Fruit fly (Drosophila melanogaster): Measurements from ENCODE around the gene ATPsyndelta.

The ATPsyndelta gene

DNA sequence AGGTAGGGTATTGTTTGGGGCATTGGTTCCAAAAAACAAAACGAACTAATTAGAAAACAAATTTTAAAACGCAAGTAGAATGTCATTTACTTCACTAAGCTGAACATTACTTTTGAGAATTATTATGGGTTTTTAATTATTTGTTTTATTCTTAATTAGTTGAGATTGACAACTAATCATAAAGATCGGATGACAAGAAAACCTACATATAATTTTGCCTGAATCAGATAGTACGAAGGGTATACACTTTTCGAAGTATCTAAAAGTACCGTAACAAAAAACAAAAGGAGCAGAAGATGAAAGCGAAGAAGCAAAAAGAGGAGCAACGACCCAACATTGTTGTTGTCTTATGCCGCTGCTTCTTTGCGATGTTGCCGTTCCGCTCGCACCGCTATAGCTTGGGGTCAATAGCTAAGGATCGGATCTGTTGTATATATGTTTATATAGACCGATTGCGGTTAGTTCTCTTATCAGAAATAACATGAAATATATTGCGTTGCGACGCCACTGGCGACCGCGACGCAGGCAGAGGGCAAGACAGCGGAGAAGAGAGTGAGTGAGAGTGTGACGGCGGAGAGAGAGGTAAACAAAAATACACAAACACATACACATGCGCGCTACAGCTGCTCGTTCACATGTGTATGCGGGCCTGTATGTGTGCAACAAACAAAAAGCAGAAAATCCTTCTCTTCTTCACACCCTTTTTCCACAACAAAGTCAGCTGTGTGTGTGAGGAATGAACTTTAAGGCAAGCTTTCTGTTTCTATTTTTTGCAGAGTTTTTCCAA is 1.4 kb upstream of the ATPsyndelta start (continued):
- peak; percentile 67 for TF ChIP-seq CG18599 (GFP tag; optimal IDR thresholded peaks at IDR 0.05)
- peak; percentile 56 for TF ChIP-seq CG10267 (tag; optimal IDR thresholded peaks at IDR 0.05)
- no peak for TF ChIP-seq CG8478 (optimal IDR thresholded peaks at IDR 0.05)
- no peak for TF ChIP-seq CG6272 (GFP tag; IDR thresholded peaks at IDR 0.05)
- peak; percentile 48; the same call in 1 of the 2 replicates for TF ChIP-seq CG9932 (GFP tag; IDR thresholded peaks at IDR 0.05)
- no peak for TF ChIP-seq danr (GFP tag; IDR thresholded peaks at IDR 0.05)
- TF ChIP-seq NFAT (GFP tag; IDR thresholded peaks at IDR 0.05): no peak
- TF ChIP-seq disco-r (GFP tag; optimal IDR thresholded peaks at IDR 0.05): peak; percentile 31
- peak; percentile 2 for TF ChIP-seq CG9609 (GFP tag; optimal IDR thresholded peaks at IDR 0.05)
- TF ChIP-seq CG17612 (GFP tag; IDR thresholded peaks at IDR 0.05): no peak
- peak; percentile 63 for TF ChIP-seq CG18619 (GFP tag; optimal IDR thresholded peaks at IDR 0.05)
- no peak for TF ChIP-seq slou (GFP tag; optimal IDR thresholded peaks at IDR 0.05)
- TF ChIP-seq Spps (tag; optimal IDR thresholded peaks at IDR 0.05): peak; percentile 24
- no peak for TF ChIP-seq dati (GFP tag; IDR thresholded peaks at IDR 0.05)
- no peak for TF ChIP-seq repo (GFP tag; optimal IDR thresholded peaks at IDR 0.05)
- TF ChIP-seq D19A (tag; optimal IDR thresholded peaks at IDR 0.05): peak; percentile 99
- TF ChIP-seq tup (GFP tag; optimal IDR thresholded peaks at IDR 0.05): no peak
- no peak for TF ChIP-seq NK7.1 (GFP tag; optimal IDR thresholded peaks at IDR 0.05)
- peak; percentile 66 for TF ChIP-seq CG31441 (GFP tag; IDR thresholded peaks at IDR 0.05)
- peak; percentile 11 for TF ChIP-seq pb (GFP tag; optimal IDR thresholded peaks at IDR 0.05)
- TF ChIP-seq tio (GFP tag; optimal IDR thresholded peaks at IDR 0.05): peak; percentile 54
- TF ChIP-seq chif (GFP tag; optimal IDR thresholded peaks at IDR 0.05): peak in 1 of 2 experiments; percentile 4
- TF ChIP-seq CG13624 (GFP tag; optimal IDR thresholded peaks at IDR 0.05): peak; percentile 38
- TF ChIP-seq Hand (GFP tag; optimal IDR thresholded peaks at IDR 0.05): peak; percentile 31
- peak; percentile 61 for TF ChIP-seq CG8924 (tag; optimal IDR thresholded peaks at IDR 0.05)
- TF ChIP-seq schlank (tag; optimal IDR thresholded peaks at IDR 0.05): no peak
- TF ChIP-seq Vsx1 (GFP tag; optimal IDR thresholded peaks at IDR 0.05): peak; percentile 18
- TF ChIP-seq Dip2 (GFP tag; IDR thresholded peaks at IDR 0.05): no peak
- TF ChIP-seq dimm (GFP tag; IDR thresholded peaks at IDR 0.05): no peak
- peak; percentile 50 for TF ChIP-seq Hr3 (GFP tag; optimal IDR thresholded peaks at IDR 0.05)
- peak; percentile 30 for TF ChIP-seq CHES-1-like (GFP tag; optimal IDR thresholded peaks at IDR 0.05)
- TF ChIP-seq CG1832 (GFP tag; optimal IDR thresholded peaks at IDR 0.05): no peak
- no peak for TF ChIP-seq CG7987 (GFP tag; optimal IDR thresholded peaks at IDR 0.05)
- TF ChIP-seq CG12155 (GFP tag; optimal IDR thresholded peaks at IDR 0.05): peak; percentile 32
- no peak for TF ChIP-seq Lpt (GFP tag; optimal IDR thresholded peaks at IDR 0.05)
- TF ChIP-seq Antp (GFP tag; optimal IDR thresholded peaks at IDR 0.05): no peak
- no peak for TF ChIP-seq ewg (GFP tag; optimal IDR thresholded peaks at IDR 0.05)
- no peak for TF ChIP-seq Awh (GFP tag; IDR thresholded peaks at IDR 0.05)
- TF ChIP-seq nau (GFP tag; optimal IDR thresholded peaks at IDR 0.05): peak; percentile 31
- no peak for TF ChIP-seq Hr39 (optimal IDR thresholded peaks at IDR 0.05)
- TF ChIP-seq CG2120 (GFP tag; optimal IDR thresholded peaks at IDR 0.05): peak; percentile 83
- TF ChIP-seq sqz (GFP tag; optimal IDR thresholded peaks at IDR 0.05): peak; percentile 20
- no peak for TF ChIP-seq CG14667 (GFP tag; IDR thresholded peaks at IDR 0.05)
- peak; percentile 73 for TF ChIP-seq phol (tag; optimal IDR thresholded peaks at IDR 0.05)
- TF ChIP-seq CG3847 (GFP tag; IDR thresholded peaks at IDR 0.05): no peak
- TF ChIP-seq CkIIα-i1 (GFP tag; IDR thresholded peaks at IDR 0.05): no peak
- TF ChIP-seq cg (GFP tag; optimal IDR thresholded peaks at IDR 0.05): peak; percentile 94
- peak; percentile 18 for TF ChIP-seq gsb-n (tag; optimal IDR thresholded peaks at IDR 0.05)
- TF ChIP-seq CG2712 (tag; optimal IDR thresholded peaks at IDR 0.05): peak; percentile 62
- TF ChIP-seq h (optimal IDR thresholded peaks at IDR 0.05): no peak
- no peak for TF ChIP-seq sna (GFP tag; IDR thresholded peaks at IDR 0.05; ENCODE audit: partially characterized antibody)

Measured in whole organism, embryonic.